Fruit fly (Drosophila melanogaster) whole organism, embryonic: ENCODE results near the gene Tim9b.

Source experiments
- BEAF-32 ChIP-seq: fragments of 200-800 bp; sonication (Bioruptor generic); optimal IDR thresholded peaks from 3 replicates; lab custom pipeline; 2017; ENCODE audit warnings: missing biosample characterization, missing genetic modification characterization, mild to moderate bottlenecking, moderate library complexity, missing genetic modification reagents
- CG10267 ChIP-seq: fragments of 200-800 bp; sonication (Bioruptor generic); optimal IDR thresholded peaks from 2 replicates; lab custom pipeline; 2018; ENCODE audit warnings: missing biosample characterization, mild to moderate bottlenecking, missing genetic modification characterization, moderate library complexity
- CG10654 ChIP-seq: fragments of 200-800 bp; sonication (Bioruptor generic); optimal IDR thresholded peaks from 2 replicates; lab custom pipeline; 2016; ENCODE audit warnings: missing biosample characterization, missing genetic modification characterization
- CG11093 ChIP-seq: fragments of 200-800 bp; sonication (Bioruptor generic); IDR thresholded peaks from 3 replicates; pipeline ENCODE4 v1.3.6; 2022; ENCODE audit warnings: missing biosample characterization, missing genetic modification characterization
- CG13296 ChIP-seq: fragments of 200-800 bp; sonication (Bioruptor generic); optimal IDR thresholded peaks from 3 replicates; lab custom pipeline; 2018; ENCODE audit warnings: missing biosample characterization, mild to moderate bottlenecking, missing genetic modification characterization
- CG15011 ChIP-seq: fragments of 200-800 bp; sonication (Bioruptor generic); optimal IDR thresholded peaks from 3 replicates; lab custom pipeline; 2018; ENCODE audit warnings: missing biosample characterization, mild to moderate bottlenecking, missing genetic modification characterization
- CG1529 ChIP-seq: fragments of 200-800 bp; sonication (Bioruptor generic); optimal IDR thresholded peaks from 3 replicates; lab custom pipeline; 2018; ENCODE audit warnings: missing biosample characterization, missing genetic modification characterization
- CG15696 ChIP-seq: fragments of 200-800 bp; sonication (Bioruptor generic); optimal IDR thresholded peaks from 2 replicates; lab custom pipeline; 2019; ENCODE audit warnings: missing biosample characterization, mild to moderate bottlenecking, missing genetic modification characterization, moderate library complexity
- CG1603 ChIP-seq: fragments of 200-800 bp; sonication (Bioruptor generic); optimal IDR thresholded peaks from 2 replicates; lab custom pipeline; 2019; ENCODE audit warnings: missing biosample characterization, mild to moderate bottlenecking, missing genetic modification characterization, moderate library complexity
- CG17328 ChIP-seq: fragments of 200-800 bp; sonication (Bioruptor generic); IDR thresholded peaks from 2 replicates; pipeline ENCODE4 v1.3.6; 2022; ENCODE audit warnings: missing biosample characterization, missing genetic modification characterization
- CG18476 ChIP-seq: fragments of 200-800 bp; sonication (Bioruptor generic); optimal IDR thresholded peaks from 2 replicates; lab custom pipeline; 2016; ENCODE audit warnings: missing biosample characterization, mild to moderate bottlenecking, missing genetic modification characterization
- CG2120 ChIP-seq: fragments of 200-800 bp; sonication (Bioruptor generic); optimal IDR thresholded peaks from 3 replicates; lab custom pipeline; 2016; ENCODE audit warnings: missing biosample characterization, missing genetic modification characterization
- CG30403 ChIP-seq: fragments of 200-800 bp; sonication (Bioruptor generic); optimal IDR thresholded peaks from 3 replicates; lab custom pipeline; 2016; ENCODE audit warnings: missing biosample characterization, missing genetic modification characterization
- CG31365 ChIP-seq: fragments of 200-800 bp; sonication (Bioruptor generic); optimal IDR thresholded peaks from 2 replicates; lab custom pipeline; 2018; ENCODE audit warnings: missing biosample characterization, mild to moderate bottlenecking, missing genetic modification characterization
- CG33213 ChIP-seq: fragments of 200-800 bp; sonication (Bioruptor generic); optimal IDR thresholded peaks from 3 replicates; lab custom pipeline; 2016; ENCODE audit warnings: missing biosample characterization, missing genetic modification characterization
- CG4282 ChIP-seq: fragments of 200-800 bp; sonication (Bioruptor generic); optimal IDR thresholded peaks from 2 replicates; lab custom pipeline; 2016; ENCODE audit warnings: missing biosample characterization, missing genetic modification characterization
- CG7271 ChIP-seq: fragments of 200-800 bp; sonication (Bioruptor generic); optimal IDR thresholded peaks from 2 replicates; lab custom pipeline; 2018; ENCODE audit warnings: missing biosample characterization, mild to moderate bottlenecking, missing genetic modification characterization, moderate library complexity
- CG7786 ChIP-seq: fragments of 200-800 bp; sonication (Bioruptor generic); optimal IDR thresholded peaks from 2 replicates; lab custom pipeline; 2016; ENCODE audit warnings: missing biosample characterization, missing genetic modification characterization
- Dll ChIP-seq: fragments of 200-800 bp; sonication (Bioruptor generic); IDR thresholded peaks from 4 replicates; pipeline ENCODE4 v1.3.6; 2022; ENCODE audit warnings: missing biosample characterization, missing genetic modification characterization; ENCODE audit not compliant: partially characterized antibody
- Elba2 ChIP-seq: fragments of 200-800 bp; sonication (Bioruptor generic); optimal IDR thresholded peaks from 3 replicates; lab custom pipeline; 2016; ENCODE audit warnings: missing biosample characterization, missing genetic modification characterization
- Gsc ChIP-seq: fragments of 200-800 bp; sonication (Bioruptor generic); IDR thresholded peaks from 2 replicates; pipeline ENCODE4 v1.3.6; 2022; ENCODE audit warnings: missing biosample characterization, missing genetic modification characterization
- H2.0 ChIP-seq: fragments of 200-800 bp; sonication (Bioruptor generic); IDR thresholded peaks from 2 replicates; pipeline ENCODE4 v1.3.6; 2022; ENCODE audit warnings: missing biosample characterization, missing genetic modification characterization
- HLH4C ChIP-seq: fragments of 200-800 bp; sonication (Bioruptor generic); IDR thresholded peaks from 3 replicates; pipeline ENCODE4 v1.3.6; 2022; ENCODE audit warnings: missing biosample characterization, missing genetic modification characterization; ENCODE audit not compliant: partially characterized antibody
- Hmr ChIP-seq: fragments of 200-800 bp; sonication (Bioruptor generic); optimal IDR thresholded peaks from 3 replicates; lab custom pipeline; 2017; ENCODE audit warnings: mild to moderate bottlenecking, missing biosample characterization, missing genetic modification reagents, missing genetic modification characterization
- Hr51 ChIP-seq, 2 experiments: fragments of 200-800 bp; sonication (Bioruptor generic); optimal IDR thresholded peaks; 2 replicates in 1 of 2; 3 replicates in 1 of 2; lab custom pipeline; 2016 to 2018; ENCODE audit warnings: missing biosample characterization in 2 of 2, missing genetic modification characterization in 2 of 2, mild to moderate bottlenecking in 1 of 2, moderate library complexity in 1 of 2
- Hr78 ChIP-seq, 2 experiments: fragments of 200-800 bp in 1 of 2; fragments of >200 bp in 1 of 2; sonication (Bioruptor generic) in 1 of 2; optimal IDR thresholded peaks; 2 replicates each; lab custom pipeline; 2017 to 2019; ENCODE audit warnings: missing biosample characterization in 2 of 2, missing genetic modification characterization in 2 of 2, mild to moderate bottlenecking in 1 of 2, moderate library complexity in 1 of 2
- MBD-R2 ChIP-seq: fragments of 200-800 bp; sonication (Bioruptor generic); IDR thresholded peaks from 2 replicates; pipeline ENCODE4 v1.3.6; 2022; ENCODE audit warnings: missing biosample characterization, missing genetic modification characterization
- Mad ChIP-seq: fragments of 200-800 bp; sonication (Bioruptor generic); optimal IDR thresholded peaks from 2 replicates; lab custom pipeline; 2016; ENCODE audit warnings: missing biosample characterization, missing genetic modification characterization
- Med ChIP-seq: fragments of 200-800 bp; sonication (Bioruptor generic); peaks from one replicate; lab custom pipeline; 2016; ENCODE audit warnings: missing biosample characterization, missing genetic modification characterization, mild to moderate bottlenecking, inconsistent platforms, moderate library complexity
- Myb ChIP-seq: fragments of 200-800 bp; sonication (Bioruptor generic); optimal IDR thresholded peaks from 2 replicates; lab custom pipeline; 2016; ENCODE audit warnings: missing biosample characterization, missing genetic modification characterization
- Opbp ChIP-seq: fragments of 200-800 bp; sonication (Bioruptor generic); IDR thresholded peaks from 3 replicates; pipeline ENCODE4 v1.3.6; 2022; ENCODE audit warnings: missing biosample characterization, missing genetic modification characterization; ENCODE audit not compliant: partially characterized antibody
- Scr ChIP-seq: fragments of 200-800 bp; sonication (Bioruptor generic); IDR thresholded peaks from 2 replicates; pipeline ENCODE4 v1.3.6; 2022; ENCODE audit warnings: missing biosample characterization, missing genetic modification characterization; ENCODE audit not compliant: partially characterized antibody
- Trl ChIP-seq, 3 experiments: fragments of >200 bp in 2 of 3; fragments of 200-800 bp in 1 of 3; sonication (Bioruptor generic) in 1 of 3; optimal IDR thresholded peaks; 2 replicates in 1 of 3; 3 replicates in 2 of 3; lab custom pipeline; 2016 to 2017; ENCODE audit warnings: missing biosample characterization in 1 of 3, missing genetic modification characterization in 1 of 3
- ab ChIP-seq: fragments of 200-800 bp; sonication (Bioruptor generic); optimal IDR thresholded peaks from 2 replicates; lab custom pipeline; 2016; ENCODE audit warnings: missing biosample characterization, missing genetic modification characterization
- br ChIP-seq: fragments of >200 bp; optimal IDR thresholded peaks from 2 replicates; lab custom pipeline; 2017
- chn ChIP-seq: fragments of 200-800 bp; sonication (Bioruptor generic); optimal IDR thresholded peaks from 2 replicates; lab custom pipeline; 2016; ENCODE audit warnings: missing biosample characterization, missing genetic modification characterization
- da ChIP-seq: fragments of 200-800 bp; sonication (Bioruptor generic); optimal IDR thresholded peaks from 2 replicates; lab custom pipeline; 2016; ENCODE audit warnings: missing biosample characterization, missing genetic modification characterization
- fu2 ChIP-seq: fragments of 200-800 bp; sonication (Bioruptor generic); optimal IDR thresholded peaks from 2 replicates; lab custom pipeline; 2016; ENCODE audit warnings: missing biosample characterization, missing genetic modification characterization
- grau ChIP-seq: fragments of 200-800 bp; optimal IDR thresholded peaks from 3 replicates; lab custom pipeline; 2019; ENCODE audit warnings: missing biosample characterization, mild to moderate bottlenecking, missing genetic modification characterization, moderate library complexity
- mam ChIP-seq: fragments of 200-800 bp; sonication (Bioruptor generic); optimal IDR thresholded peaks from 3 replicates; lab custom pipeline; 2016; ENCODE audit warnings: missing biosample characterization, missing genetic modification characterization
- nom ChIP-seq: fragments of 200-800 bp; sonication (Bioruptor generic); optimal IDR thresholded peaks from 2 replicates; lab custom pipeline; 2017; ENCODE audit warnings: missing biosample characterization, missing genetic modification characterization, mild to moderate bottlenecking, moderate library complexity, missing genetic modification reagents
- p53 ChIP-seq: fragments of 200-800 bp; sonication (Bioruptor generic); optimal IDR thresholded peaks from 2 replicates; lab custom pipeline; 2016; ENCODE audit warnings: missing biosample characterization, missing genetic modification characterization
- pan ChIP-seq, 4 experiments: fragments of >200 bp in 3 of 4; fragments of 200-800 bp in 1 of 4; sonication (Bioruptor generic) in 1 of 4; optimal IDR thresholded peaks in 3 of 4; IDR thresholded peaks in 1 of 4; 2 replicates each; pipeline versions ENCODE4 v1.3.6 to Lab custom; 2017 to 2022; ENCODE audit warnings: missing biosample characterization in 2 of 4, missing genetic modification characterization in 2 of 4, mixed read lengths in 1 of 4
- sd ChIP-seq: fragments of 200-800 bp; sonication (Bioruptor generic); optimal IDR thresholded peaks from 3 replicates; lab custom pipeline; 2018; ENCODE audit warnings: missing biosample characterization, mild to moderate bottlenecking, missing genetic modification characterization, moderate library complexity
- sens ChIP-seq: fragments of 200-800 bp; sonication (Bioruptor generic); peaks from one replicate; lab custom pipeline; 2016; ENCODE audit warnings: missing biosample characterization, missing genetic modification characterization
- sim ChIP-seq: fragments of 200-800 bp; sonication (Bioruptor generic); IDR thresholded peaks from 2 replicates; pipeline ENCODE4 v1.3.6; 2022; ENCODE audit warnings: missing biosample characterization, missing genetic modification characterization
- tap ChIP-seq: fragments of 200-800 bp; optimal IDR thresholded peaks from 3 replicates; lab custom pipeline; 2019; ENCODE audit warnings: missing biosample characterization, mild to moderate bottlenecking, missing genetic modification characterization, moderate library complexity
- vfl ChIP-seq: fragments of 200-800 bp; sonication (Bioruptor generic); optimal IDR thresholded peaks from 2 replicates; lab custom pipeline; 2016; ENCODE audit warnings: missing biosample characterization, missing genetic modification characterization
- yki ChIP-seq: fragments of >200 bp; optimal IDR thresholded peaks from 3 replicates; lab custom pipeline; 2018
- z ChIP-seq: fragments of 200-800 bp; sonication (Bioruptor generic); IDR thresholded peaks from 3 replicates; pipeline ENCODE4 v1.3.6; 2022; ENCODE audit warnings: missing biosample characterization, missing genetic modification characterization

Gene Tim9b

dm6 chrX:19667444-19668104 lies 49.2 kb upstream of the Tim9b start:
- TF ChIP-seq CG1529 (GFP tag; lab: Kevin White, UChicago), result no peak
- no peak for TF ChIP-seq CG31365 (tag; lab: Kevin White, UChicago)
- 0 out of 3 replicates have a peak, but pooled peaks have one; percentile 50 for TF ChIP-seq z (GFP tag; lab: Robert Waterston, UW)
- TF ChIP-seq Trl (optimal IDR thresholded peaks at IDR 0.05; lab: Kevin White, UChicago), result peak; percentile 46 to 50
- no peak for TF ChIP-seq Trl (GFP tag; optimal IDR thresholded peaks at IDR 0.05; lab: Kevin White, UChicago)
- TF ChIP-seq Myb (GFP tag; lab: Kevin White, UChicago), result no peak
- TF ChIP-seq grau (tag; lab: Kevin White, UChicago), result no peak
- TF ChIP-seq Opbp (GFP tag; lab: Robert Waterston, UW), result no peak
- TF ChIP-seq CG15011, result no peak
- TF ChIP-seq ab (GFP tag; lab: Kevin White, UChicago), result no peak
- TF ChIP-seq Mad (GFP tag; lab: Kevin White, UChicago), result no peak
- no peak for TF ChIP-seq CG10654 (GFP tag; lab: Kevin White, UChicago)
- no peak for TF ChIP-seq Hr51 (GFP tag; optimal IDR thresholded peaks at IDR 0.05; lab: Kevin White, UChicago)
- no peak for TF ChIP-seq CG13296 (GFP tag; lab: Kevin White, UChicago)
- TF ChIP-seq nom (GFP tag; lab: Kevin White, UChicago), result no peak
- TF ChIP-seq Hmr (GFP tag; lab: Kevin White, UChicago), result no peak
- no peak for TF ChIP-seq vfl
- no peak for TF ChIP-seq p53 (GFP tag; lab: Kevin White, UChicago)
- no peak for TF ChIP-seq da (GFP tag; lab: Kevin White, UChicago)
- TF ChIP-seq fu2 (GFP tag; lab: Kevin White, UChicago), result no peak
- TF ChIP-seq sim (GFP tag; lab: Robert Waterston, UW), result no peak
- no peak for TF ChIP-seq CG33213 (GFP tag; lab: Kevin White, UChicago)
- TF ChIP-seq HLH4C (GFP tag; lab: Robert Waterston, UW), result no peak
- no peak for TF ChIP-seq Gsc (GFP tag; lab: Robert Waterston, UW)
- no peak for TF ChIP-seq pan (optimal IDR thresholded peaks at IDR 0.05; lab: Kevin White, UChicago)
- no peak for TF ChIP-seq pan (GFP tag; optimal IDR thresholded peaks at IDR 0.05 in 1 of 2, IDR thresholded peaks at IDR 0.05 in 1 of 2)
- no peak for TF ChIP-seq tap (tag; lab: Kevin White, UChicago)
- TF ChIP-seq CG7786, result no peak
- no peak for TF ChIP-seq br (lab: Kevin White, UChicago)
- no peak for TF ChIP-seq CG10267 (tag; lab: Kevin White, UChicago)
- no peak for TF ChIP-seq yki (lab: Kevin White, UChicago)
- peak; percentile 67 for TF ChIP-seq Med (GFP tag; lab: Kevin White, UChicago)
- no peak for TF ChIP-seq sd (tag; lab: Kevin White, UChicago)
- no peak for TF ChIP-seq CG7271
- TF ChIP-seq Dll (GFP tag; lab: Robert Waterston, UW), result no peak
- no peak for TF ChIP-seq CG15696
- TF ChIP-seq CG2120 (GFP tag; lab: Kevin White, UChicago), result no peak
- TF ChIP-seq sens (GFP tag; lab: Kevin White, UChicago), result peak; percentile 37
- no peak for TF ChIP-seq CG30403 (GFP tag; lab: Kevin White, UChicago)
- TF ChIP-seq mam, result no peak
- no peak for TF ChIP-seq Scr (GFP tag; lab: Robert Waterston, UW)
- TF ChIP-seq CG4282 (GFP tag; lab: Kevin White, UChicago), result no peak
- TF ChIP-seq CG17328 (GFP tag; lab: Robert Waterston, UW), result no peak
- TF ChIP-seq CG1603, result peak; percentile 81
- no peak for TF ChIP-seq CG18476 (GFP tag; lab: Kevin White, UChicago)
- TF ChIP-seq H2.0 (GFP tag; lab: Robert Waterston, UW), result no peak
- TF ChIP-seq Elba2 (GFP tag; lab: Kevin White, UChicago), result peak; percentile 92
- TF ChIP-seq CG11093 (GFP tag; lab: Robert Waterston, UW), result no peak
- no peak for TF ChIP-seq chn (GFP tag; lab: Kevin White, UChicago)
- peak; percentile 7 for TF ChIP-seq BEAF-32 (GFP tag; lab: Kevin White, UChicago)
- TF ChIP-seq MBD-R2 (GFP tag; lab: Robert Waterston, UW), result no peak
- TF ChIP-seq Hr78 (GFP tag; optimal IDR thresholded peaks at IDR 0.05; lab: Kevin White, UChicago), result peak in 1 of 2 experiments; percentile 67
